Fruit fly (Drosophila melanogaster): ENCODE data around the gene CG42688.
A peak's percentile ranks its signal among the peaks of the same experiment; 100 is the strongest.

The CG42688 gene

DNA sequence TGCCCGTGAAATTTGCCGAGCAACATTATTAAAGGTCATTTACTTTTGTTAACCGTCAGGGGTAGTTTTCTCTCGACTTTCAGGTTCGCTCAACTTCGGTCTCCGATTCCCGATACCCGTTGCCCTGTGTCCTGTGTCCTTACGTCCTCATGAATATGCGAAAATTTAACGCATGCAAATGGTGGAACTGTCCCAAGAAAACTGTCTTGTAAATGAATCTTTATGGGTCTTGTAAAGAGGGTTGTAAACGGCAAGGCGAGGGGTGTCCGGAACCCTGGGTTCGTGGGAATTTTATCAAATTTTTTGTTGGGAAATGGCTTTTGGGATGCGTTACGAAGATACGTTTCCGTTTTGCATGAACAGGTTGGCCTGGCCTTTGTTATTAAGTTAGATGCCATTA is 42.9 kb downstream of the CG42688 start (continued):
- TF ChIP-seq abd-A (tag; optimal IDR thresholded peaks at IDR 0.05) (peak; percentile 50), CG11723 (GFP tag; optimal IDR thresholded peaks at IDR 0.05) (no peak), CG1529 (GFP tag; optimal IDR thresholded peaks at IDR 0.05) (no peak), CG8944 (GFP tag; optimal IDR thresholded peaks at IDR 0.05) (no peak), vvl (GFP tag; IDR thresholded peaks at IDR 0.05) (peak; percentile 69), crol (GFP tag; IDR thresholded peaks at IDR 0.05) (peak; percentile 30; the same call in 1 of the 2 replicates), CG14860 (GFP tag; IDR thresholded peaks at IDR 0.05; ENCODE audit: partially characterized antibody) (no peak), CG12299 (tag; optimal IDR thresholded peaks at IDR 0.05) (no peak), tll (GFP tag; optimal IDR thresholded peaks at IDR 0.05) (peak in 1 of 2 experiments; percentile 44), chinmo (GFP tag; IDR thresholded peaks at IDR 0.05; ENCODE audit: partially characterized antibody) (0 out of 4 replicates have a peak, but pooled peaks have one; percentile 49), CG4424 (GFP tag; optimal IDR thresholded peaks at IDR 0.05) (no peak), gem (tag; optimal IDR thresholded peaks at IDR 0.05) (no peak), CG17359 (tag; optimal IDR thresholded peaks at IDR 0.05) (no peak), Fer1 (GFP tag; optimal IDR thresholded peaks at IDR 0.05) (no peak), HLH4C (GFP tag; IDR thresholded peaks at IDR 0.05; ENCODE audit: partially characterized antibody) (no peak), bbx (GFP tag; IDR thresholded peaks at IDR 0.05; ENCODE audit: partially characterized antibody) (no peak), CG17568 (GFP tag; optimal IDR thresholded peaks at IDR 0.05) (no peak), CG13894 (tag; optimal IDR thresholded peaks at IDR 0.05) (peak; percentile 77), CG10654 (GFP tag; optimal IDR thresholded peaks at IDR 0.05) (no peak), pfk (GFP tag; optimal IDR thresholded peaks at IDR 0.05) (peak; percentile 12), Dll (GFP tag; IDR thresholded peaks at IDR 0.05; ENCODE audit: partially characterized antibody) (no peak), Ravus (GFP tag; IDR thresholded peaks at IDR 0.05) (no peak), CG15073 (GFP tag; optimal IDR thresholded peaks at IDR 0.05) (no peak), gsb-n (tag; optimal IDR thresholded peaks at IDR 0.05) (peak; percentile 13), hth (optimal IDR thresholded peaks at IDR 0.05) (no peak), zen (tag; optimal IDR thresholded peaks at IDR 0.05) (peak; percentile 4), sens (GFP tag) (no peak), Bdp1 (GFP tag; optimal IDR thresholded peaks at IDR 0.05) (no peak), CG10147 (GFP tag; optimal IDR thresholded peaks at IDR 0.05) (no peak), HmgD (GFP tag; optimal IDR thresholded peaks at IDR 0.05) (no peak), CG2199 (GFP tag; IDR thresholded peaks at IDR 0.05) (no peak), nerfin-1 (tag; optimal IDR thresholded peaks at IDR 0.05) (peak; percentile 14), sim (GFP tag; IDR thresholded peaks at IDR 0.05) (no peak), lmd (GFP tag; IDR thresholded peaks at IDR 0.05) (no peak), vnd (GFP tag; IDR thresholded peaks at IDR 0.05; ENCODE audit: partially characterized antibody) (no peak), usp (GFP tag; optimal IDR thresholded peaks at IDR 0.05) (no peak), CG15601 (tag; optimal IDR thresholded peaks at IDR 0.05) (no peak), Ets97D (GFP tag; optimal IDR thresholded peaks at IDR 0.05) (no peak)

DNA sequence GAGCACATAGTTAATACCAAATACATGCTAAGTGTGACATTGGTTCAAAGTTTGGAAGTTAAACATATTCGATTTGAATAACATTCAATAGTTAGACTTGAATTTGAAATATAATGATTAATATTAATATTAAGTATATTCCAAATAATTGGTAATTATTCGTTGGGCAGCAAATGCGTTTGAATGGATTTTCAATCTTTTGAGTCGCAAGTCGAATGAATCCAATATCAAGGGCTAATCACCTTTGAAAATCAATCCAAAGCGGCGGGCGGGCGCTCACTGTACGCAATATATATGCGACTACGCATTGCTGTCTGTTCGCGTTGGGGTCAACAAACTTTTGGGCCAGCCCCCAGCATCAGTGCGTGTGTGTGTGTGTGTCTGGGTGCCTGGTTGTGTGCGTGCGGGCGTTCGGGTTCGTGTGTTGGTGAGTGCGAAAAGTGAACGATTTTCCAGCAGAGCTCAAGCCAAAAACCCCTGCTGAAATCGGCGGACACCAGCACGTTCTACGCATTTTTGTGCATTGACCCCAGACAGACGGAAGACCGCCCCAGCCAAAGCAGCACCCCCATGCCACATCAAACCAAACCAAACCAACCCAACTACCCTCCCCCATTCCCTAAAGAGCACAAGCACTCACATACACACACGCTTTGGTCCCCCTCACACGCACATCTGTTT is 44.1 kb downstream of the CG42688 start:
- 0 out of 3 replicates have a peak, but pooled peaks have one; percentile 21 for TF ChIP-seq Optix (GFP tag; IDR thresholded peaks at IDR 0.05)
- no peak for TF ChIP-seq CG30431 (GFP tag; optimal IDR thresholded peaks at IDR 0.05)
- TF ChIP-seq dmrt99B (tag; optimal IDR thresholded peaks at IDR 0.05) = peak; percentile 59
- peak; percentile 59 for TF ChIP-seq CG31441 (GFP tag; IDR thresholded peaks at IDR 0.05)
- peak; percentile 19; the same call in 1 of the 2 replicates for TF ChIP-seq Xrp1 (GFP tag; IDR thresholded peaks at IDR 0.05)
- peak; percentile 44 for TF ChIP-seq phol (tag; optimal IDR thresholded peaks at IDR 0.05)
- no peak for TF ChIP-seq CG6791 (GFP tag; IDR thresholded peaks at IDR 0.05; ENCODE audit: partially characterized antibody)
- no peak for TF ChIP-seq CG9817 (tag; optimal IDR thresholded peaks at IDR 0.05)
- peak; percentile 17 for TF ChIP-seq gcm (GFP tag; optimal IDR thresholded peaks at IDR 0.05)
- peak; percentile 23; the same call in 1 of the 2 replicates for TF ChIP-seq sob (GFP tag; IDR thresholded peaks at IDR 0.05)
- peak in 1 of 2 experiments; percentile 21 for TF ChIP-seq dpn (GFP tag; optimal IDR thresholded peaks at IDR 0.05)
- peak; percentile 43 for TF ChIP-seq CG10979 (tag; optimal IDR thresholded peaks at IDR 0.05)
- TF ChIP-seq CG17361 (GFP tag; IDR thresholded peaks at IDR 0.05) = peak; percentile 41; the same call in 1 of the 3 replicates

All from whole organism, embryonic.